Worm (Caenorhabditis elegans) whole organism, midembryonic: ENCODE results near the gene far-5.

Experiments used
- T22C8.4 ChIP-seq: fragments of 200-800 bp; sonication (Bioruptor generic); IDR thresholded peaks from 2 replicates; pipeline ENCODE4 v1.3.6; 2022; ENCODE audit warnings: missing genetic modification characterization, missing compliant biosample characterization
- cog-1 ChIP-seq: sonication (generic microtip); optimal IDR thresholded peaks from 2 replicates; lab custom pipeline; 2016; ENCODE audit warnings: missing genetic modification characterization, missing compliant biosample characterization
- flt-1 ChIP-seq: fragments of 200-800 bp; sonication (Bioruptor generic); IDR thresholded peaks from 2 replicates; pipeline ENCODE4 v1.3.6; 2022; ENCODE audit warnings: missing genetic modification characterization, missing compliant biosample characterization
- med-1 ChIP-seq: sonication (generic microtip); optimal IDR thresholded peaks from 2 replicates; lab custom pipeline; 2017; ENCODE audit warnings: missing genetic modification characterization, mild to moderate bottlenecking, missing compliant biosample characterization, antibody characterized with exemption, missing genetic modification reagents; ENCODE audit not compliant: insufficient read depth
- ref-1 ChIP-seq: fragments of 200-800 bp; sonication (Bioruptor generic); conservative IDR thresholded peaks from 2 replicates; pipeline ENCODE4 v1.3.6; 2022; ENCODE audit warnings: missing genetic modification reagents, missing genetic modification characterization, missing compliant biosample characterization
- tab-1 ChIP-seq: fragments of 200-800 bp; sonication (Bioruptor generic); IDR thresholded peaks from 2 replicates; pipeline ENCODE4 v1.3.6; 2022; ENCODE audit warnings: missing genetic modification characterization, missing compliant biosample characterization
- ztf-29 ChIP-seq: fragments of 200-800 bp; sonication (Bioruptor generic); IDR thresholded peaks from 2 replicates; pipeline ENCODE4 v1.3.6; 2022; ENCODE audit warnings: missing genetic modification reagents, missing genetic modification characterization, missing compliant biosample characterization

DNA sequence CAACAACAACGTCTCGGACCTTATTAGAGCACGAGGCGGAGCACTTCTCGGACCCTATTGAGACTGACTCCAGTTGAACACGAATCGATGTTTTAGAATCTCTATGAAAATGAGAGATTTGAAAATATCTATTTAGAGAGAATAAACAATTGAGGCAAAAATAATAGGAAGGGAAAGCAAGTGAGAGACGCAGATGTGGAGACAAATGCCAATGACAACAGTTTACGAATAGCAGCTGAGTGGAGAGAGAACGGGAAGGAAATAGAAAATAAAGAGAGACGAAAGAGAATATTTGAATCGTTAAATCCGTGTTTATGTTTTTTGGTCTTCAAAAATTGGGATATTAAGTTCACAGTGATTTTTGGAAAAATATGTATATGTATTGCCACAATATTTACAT, 14.5 kb downstream of the far-5 start:
- TF ChIP-seq flt-1 (GFP tag; lab: Robert Waterston, UW): no peak
- no peak for TF ChIP-seq ztf-29
- peak; percentile 16 for TF ChIP-seq cog-1 (tag; lab: Kevin White, UChicago)
- TF ChIP-seq T22C8.4 (GFP tag; lab: Robert Waterston, UW): no peak
- no peak for TF ChIP-seq tab-1 (GFP tag; lab: Robert Waterston, UW)
- no peak for TF ChIP-seq med-1 (GFP tag; lab: Kevin White, UChicago)
- TF ChIP-seq ref-1 (GFP tag; lab: Robert Waterston, UW): no peak
